Fruit fly (Drosophila melanogaster) whole organism, wandering third instar larva: ENCODE results near the gene strat.

ENCODE experiments used
- CrebA ChIP-seq: fragments of 200-800 bp; sonication (Bioruptor generic); optimal IDR thresholded peaks from 2 replicates; lab custom pipeline; 2016; ENCODE audit warnings: missing biosample characterization, mild to moderate bottlenecking, missing genetic modification characterization, borderline replicate concordance
- Dfd ChIP-seq: fragments of >200 bp; optimal IDR thresholded peaks from 2 replicates; lab custom pipeline; 2017; ENCODE audit warnings: missing biosample characterization, missing genetic modification characterization
- GATAd ChIP-seq: sonication (Bioruptor generic); optimal IDR thresholded peaks from 2 replicates; lab custom pipeline; 2016; ENCODE audit warnings: missing biosample characterization, missing genetic modification characterization
- Hr78 ChIP-seq: fragments of >200 bp; optimal IDR thresholded peaks from 2 replicates; lab custom pipeline; 2017; ENCODE audit warnings: missing biosample characterization, missing genetic modification characterization
- Myc ChIP-seq: fragments of >200 bp; optimal IDR thresholded peaks from 2 replicates; lab custom pipeline; 2017
- N ChIP-seq: fragments of >200 bp; optimal IDR thresholded peaks from 2 replicates; lab custom pipeline; 2018; ENCODE audit warnings: missing biosample characterization, missing external identifiers, missing genetic modification characterization
- fru ChIP-seq: fragments of 200-800 bp; sonication (Bioruptor generic); optimal IDR thresholded peaks from 3 replicates; lab custom pipeline; 2016; ENCODE audit warnings: missing biosample characterization, mild to moderate bottlenecking, missing genetic modification characterization
- pan ChIP-seq: fragments of >200 bp; optimal IDR thresholded peaks from 2 replicates; lab custom pipeline; 2017
- usp ChIP-seq: fragments of >200 bp; optimal IDR thresholded peaks from 2 replicates; lab custom pipeline; 2017; ENCODE audit warnings: missing biosample characterization, missing genetic modification characterization

DNA sequence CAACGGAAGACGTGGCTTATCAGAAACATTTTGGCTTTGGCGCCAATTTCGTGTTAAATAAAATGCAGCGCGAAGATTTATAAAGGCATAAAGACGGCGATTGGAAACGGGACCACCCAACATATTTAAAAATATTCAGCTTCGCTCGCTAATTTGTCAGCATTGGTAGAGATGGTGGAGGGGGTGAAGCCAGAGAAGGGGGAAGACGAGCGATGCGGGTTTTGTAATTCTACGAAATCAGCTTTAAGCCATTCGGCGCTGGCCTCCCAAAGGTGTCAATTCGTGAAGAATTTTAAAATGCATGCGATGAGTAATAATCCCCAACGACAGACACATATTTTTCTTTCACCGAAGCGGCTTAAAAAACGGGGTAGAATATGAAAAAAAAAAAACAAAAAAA, 26.1 kb upstream of the strat start:
- TF ChIP-seq usp (GFP tag; lab: Kevin White, UChicago) (no peak), Dfd (no peak), pan (lab: Kevin White, UChicago) (no peak), Hr78 (no peak), N (GFP tag; lab: Kevin White, UChicago) (no peak), CrebA (no peak), Myc (lab: Kevin White, UChicago) (no peak), GATAd (GFP tag; lab: Kevin White, UChicago) (no peak), fru (GFP tag; lab: Kevin White, UChicago) (no peak)
